Worm (Caenorhabditis elegans) whole organism, mixed stage, embryonic: ENCODE data around the gene C46H3.2.

Experiments
- ces-1 ChIP-seq: fragments of 150-350 bp; optimal IDR thresholded peaks from 2 replicates; lab custom pipeline; 2014; ENCODE audit warnings: missing biosample characterization, missing genetic modification reagents, missing genetic modification characterization
- drap-1 ChIP-seq: fragments of 200-800 bp; sonication (Bioruptor generic); optimal IDR thresholded peaks from 3 replicates; lab custom pipeline; 2018; ENCODE audit warnings: mild to moderate bottlenecking, missing genetic modification characterization, missing compliant biosample characterization
- elt-1 ChIP-seq: sonication (generic microtip); optimal IDR thresholded peaks from 2 replicates; lab custom pipeline; 2017; ENCODE audit warnings: missing genetic modification characterization, mild to moderate bottlenecking, missing compliant biosample characterization, antibody characterized with exemption, moderate library complexity, borderline replicate concordance; ENCODE audit not compliant: insufficient read depth
- lsy-2 ChIP-seq: fragments of 150-350 bp; optimal IDR thresholded peaks from 2 replicates; lab custom pipeline; 2014; ENCODE audit warnings: missing biosample characterization, missing genetic modification characterization
- mep-1 ChIP-seq: fragments of 150-350 bp; optimal IDR thresholded peaks from 2 replicates; lab custom pipeline; 2017; ENCODE audit warnings: missing biosample characterization, missing genetic modification reagents, missing genetic modification characterization, inconsistent platforms
- pha-4 ChIP-seq: fragments of 150-350 bp; optimal IDR thresholded peaks from 2 replicates; lab custom pipeline; 2018; ENCODE audit warnings: missing biosample characterization, missing genetic modification reagents, missing genetic modification characterization
- unc-39 ChIP-seq: fragments of 150-350 bp; optimal IDR thresholded peaks from 2 replicates; lab custom pipeline; 2014; ENCODE audit warnings: missing biosample characterization, missing genetic modification characterization

- TF ChIP-seq pha-4 (tag; lab: Kevin White, UChicago): peak; percentile 29
- no peak for TF ChIP-seq mep-1 (tag; lab: Kevin White, UChicago)
- TF ChIP-seq ces-1: no peak
- no peak for TF ChIP-seq drap-1 (GFP tag; lab: Kevin White, UChicago)
- TF ChIP-seq unc-39 (tag; lab: Kevin White, UChicago): no peak
- no peak for TF ChIP-seq lsy-2 (tag; lab: Kevin White, UChicago)
- no peak for TF ChIP-seq elt-1
These were observed 8.2 kb downstream of the C46H3.2 start for ce11 chrX:1222391-1222790.
